Fruit fly (Drosophila melanogaster): ENCODE data around the gene CG33159.

The CG33159 gene

DNA sequence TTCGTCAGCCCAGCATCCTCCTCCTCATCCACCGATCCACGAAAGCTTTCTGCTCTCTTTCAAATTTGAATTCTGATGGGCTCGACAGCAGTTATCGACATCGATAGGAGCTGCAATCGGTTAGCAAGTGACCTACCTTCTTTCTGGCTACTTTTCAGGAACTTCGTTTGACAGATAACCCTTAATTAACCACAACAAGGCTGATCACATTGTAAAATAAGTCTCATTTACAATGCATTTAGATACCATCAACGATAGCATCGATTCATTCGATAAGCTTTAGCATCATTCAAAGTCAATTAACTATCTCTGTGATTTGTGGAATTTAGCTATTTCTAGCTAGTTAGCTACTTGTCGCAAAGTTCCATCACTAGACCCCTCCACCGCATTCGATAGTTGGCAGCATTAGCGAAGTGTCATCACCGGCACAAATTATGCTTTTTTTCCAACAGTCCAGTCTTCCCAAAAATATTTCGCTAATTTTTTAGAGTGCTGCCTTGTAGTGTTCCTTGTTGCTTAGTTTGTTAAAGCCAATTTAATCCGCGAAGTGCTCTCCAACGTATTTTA, 25.6 kb downstream of the CG33159 start, which contains the start of the genes MnM and Girdin (continued):
- TF ChIP-seq CG12236 (GFP tag; optimal IDR thresholded peaks at IDR 0.05) (peak; percentile 1), pfk (GFP tag; optimal IDR thresholded peaks at IDR 0.05) (no peak), CG18011 (GFP tag; optimal IDR thresholded peaks at IDR 0.05) (peak; percentile 65), CG2875 (GFP tag; optimal IDR thresholded peaks at IDR 0.05) (no peak), CG7357 (GFP tag; IDR thresholded peaks at IDR 0.05) (no peak), Poxn (GFP tag; IDR thresholded peaks at IDR 0.05) (peak; percentile 10; the same call in 1 of the 2 replicates), E2f2 (GFP tag; IDR thresholded peaks at IDR 0.05) (peak; percentile 84), chn (GFP tag; optimal IDR thresholded peaks at IDR 0.05) (peak; percentile 78), tap (tag; optimal IDR thresholded peaks at IDR 0.05) (no peak), Ptx1 (GFP tag; IDR thresholded peaks at IDR 0.05) (no peak), CG1233 (GFP tag; optimal IDR thresholded peaks at IDR 0.05) (no peak), CG8924 (tag; optimal IDR thresholded peaks at IDR 0.05) (peak; percentile 46), Mad (GFP tag; optimal IDR thresholded peaks at IDR 0.05) (peak; percentile 67), vfl (GFP tag; optimal IDR thresholded peaks at IDR 0.05) (peak; percentile 56), B-H1 (GFP tag; IDR thresholded peaks at IDR 0.05) (no peak), Oaz (GFP tag; IDR thresholded peaks at IDR 0.05) (no peak), CG2129 (GFP tag; IDR thresholded peaks at IDR 0.05; ENCODE audit: partially characterized antibody) (peak; percentile 41), ERR (GFP tag; optimal IDR thresholded peaks at IDR 0.05) (peak; percentile 55), cg (GFP tag; optimal IDR thresholded peaks at IDR 0.05) (no peak), gfzf (GFP tag; optimal IDR thresholded peaks at IDR 0.05) (peak; percentile 34), CG12155 (GFP tag; optimal IDR thresholded peaks at IDR 0.05) (peak; percentile 71), CG12299 (tag; optimal IDR thresholded peaks at IDR 0.05) (no peak), lilli (GFP tag; optimal IDR thresholded peaks at IDR 0.05) (peak; percentile 87), Neu2 (GFP tag; optimal IDR thresholded peaks at IDR 0.05; ENCODE audit: borderline replicate concordance) (peak; percentile 50), nerfin-2 (GFP tag; IDR thresholded peaks at IDR 0.05; ENCODE audit: partially characterized antibody) (peak; percentile 59), so (GFP tag; IDR thresholded peaks at IDR 0.05) (no peak), kah (GFP tag; optimal IDR thresholded peaks at IDR 0.05) (no peak), Nf-YA (GFP tag; IDR thresholded peaks at IDR 0.05) (no peak), Xrp1 (GFP tag; IDR thresholded peaks at IDR 0.05) (peak; percentile 41; the same call in 1 of the 2 replicates), ewg (GFP tag; optimal IDR thresholded peaks at IDR 0.05) (peak; percentile 10), CG9876 (GFP tag; optimal IDR thresholded peaks at IDR 0.05) (peak; percentile 60), CG18476 (GFP tag; optimal IDR thresholded peaks at IDR 0.05) (no peak), pita (GFP tag; optimal IDR thresholded peaks at IDR 0.05) (no peak), BtbVII (GFP tag; optimal IDR thresholded peaks at IDR 0.05) (no peak), CG9727 (GFP tag; optimal IDR thresholded peaks at IDR 0.05) (peak; percentile 46), HHEX (GFP tag; optimal IDR thresholded peaks at IDR 0.05) (no peak), H2.0 (GFP tag; IDR thresholded peaks at IDR 0.05) (0 out of 2 replicates have a peak, but pooled peaks have one; percentile 8), MBD-R2 (GFP tag; IDR thresholded peaks at IDR 0.05) (peak; percentile 63; the same call in 1 of the 2 replicates), CG11560 (tag; IDR thresholded peaks at IDR 0.05) (peak; percentile 53; the same call in 1 of the 3 replicates), CG9797 (GFP tag; optimal IDR thresholded peaks at IDR 0.05) (peak; percentile 50), pho (GFP tag; optimal IDR thresholded peaks at IDR 0.05) (peak; percentile 86), Dad (GFP tag; optimal IDR thresholded peaks at IDR 0.05) (peak; percentile 60), chm (GFP tag; IDR thresholded peaks at IDR 0.05) (no peak), Sox102F (GFP tag; optimal IDR thresholded peaks at IDR 0.05) (no peak), CG8388 (GFP tag; optimal IDR thresholded peaks at IDR 0.05) (no peak), CG12104 (GFP tag; optimal IDR thresholded peaks at IDR 0.05) (peak; percentile 41), ham (GFP tag; IDR thresholded peaks at IDR 0.05) (no peak), Drgx (GFP tag; IDR thresholded peaks at IDR 0.05) (no peak), oc (tag; optimal IDR thresholded peaks at IDR 0.05) (no peak), ro (GFP tag; IDR thresholded peaks at IDR 0.05) (no peak), CG33557 (GFP tag; optimal IDR thresholded peaks at IDR 0.05) (peak; percentile 40)
